Worm (Caenorhabditis elegans) whole organism, L4 larva: ENCODE measurements around the gene daf-14.
A peak's percentile ranks its signal among the peaks of the same experiment; 100 is the strongest.

ENCODE experiments used
- D1046.2 ChIP-seq: fragments of 200-800 bp; sonication (Bioruptor generic); IDR thresholded peaks from 2 replicates; pipeline ENCODE4 v1.3.6; 2022; ENCODE audit warnings: missing genetic modification characterization, missing compliant biosample characterization
- F44E2.7 ChIP-seq: fragments of 200-800 bp; sonication (Bioruptor generic); IDR thresholded peaks from 2 replicates; pipeline ENCODE4 v2.1.2; 2022; ENCODE audit warnings: missing genetic modification characterization, missing compliant biosample characterization
- Y105C5A.15 ChIP-seq: fragments of 200-800 bp; sonication (Bioruptor generic); IDR thresholded peaks from 2 replicates; pipeline ENCODE4 v1.3.6; 2022; ENCODE audit warnings: missing genetic modification characterization, missing compliant biosample characterization
- Y75B8A.6 ChIP-seq: fragments of 200-800 bp; sonication (Bioruptor generic); IDR thresholded peaks from 2 replicates; pipeline ENCODE4 v1.3.6; 2022; ENCODE audit warnings: missing genetic modification reagents, missing genetic modification characterization, missing compliant biosample characterization
- ZK546.5 ChIP-seq, 2 experiments: sonication (generic microtip); optimal IDR thresholded peaks; 2 replicates each; lab custom pipeline; 2017; ENCODE audit warnings: missing biosample characterization in 2 of 2, missing genetic modification characterization in 2 of 2
- aha-1 ChIP-seq: fragments of 150-350 bp; peaks from one replicate; lab custom pipeline; 2014; ENCODE audit warnings: missing biosample characterization, missing genetic modification characterization
- aly-2 ChIP-seq: sonication (generic microtip); optimal IDR thresholded peaks from 2 replicates; lab custom pipeline; 2018; ENCODE audit warnings: missing biosample characterization, missing genetic modification characterization
- arid-1 ChIP-seq: fragments of 200-800 bp; sonication (Bioruptor generic); conservative IDR thresholded peaks from 2 replicates; pipeline ENCODE4 v1.3.6; 2022; ENCODE audit warnings: missing genetic modification reagents, missing genetic modification characterization, missing compliant biosample characterization
- attf-4 ChIP-seq: sonication (generic microtip); optimal IDR thresholded peaks from 3 replicates; lab custom pipeline; 2017; ENCODE audit warnings: missing biosample characterization, missing genetic modification characterization
- ceh-20 ChIP-seq: fragments of 200-800 bp; sonication (Bioruptor generic); IDR thresholded peaks from 2 replicates; pipeline ENCODE4 v1.3.6; 2022; ENCODE audit warnings: missing genetic modification reagents, missing genetic modification characterization, missing compliant biosample characterization
- ceh-62 ChIP-seq: sonication (generic microtip); optimal IDR thresholded peaks from 2 replicates; lab custom pipeline; 2017; ENCODE audit warnings: missing biosample characterization, missing genetic modification characterization
- ceh-82 ChIP-seq: sonication (generic microtip); optimal IDR thresholded peaks from 2 replicates; lab custom pipeline; 2017; ENCODE audit warnings: missing biosample characterization, missing genetic modification characterization
- ces-1 ChIP-seq: fragments of 150-350 bp; sonication (generic microtip); optimal IDR thresholded peaks from 4 replicates; lab custom pipeline; 2014; ENCODE audit warnings: missing biosample characterization, missing genetic modification reagents, missing genetic modification characterization
- daf-12 ChIP-seq: fragments of 150-350 bp; optimal IDR thresholded peaks from 2 replicates; lab custom pipeline; 2014; ENCODE audit warnings: missing biosample characterization, missing genetic modification reagents, missing genetic modification characterization
- daf-8 ChIP-seq: fragments of 200-800 bp; sonication (Bioruptor generic); IDR thresholded peaks from 2 replicates; pipeline ENCODE4 v1.3.6; 2022; ENCODE audit warnings: missing genetic modification characterization, missing compliant biosample characterization
- dmd-8 ChIP-seq: fragments of 200-800 bp; sonication (Bioruptor generic); IDR thresholded peaks from 2 replicates; pipeline ENCODE4 v1.3.6; 2022; ENCODE audit warnings: missing genetic modification characterization, missing compliant biosample characterization
- dmd-9 ChIP-seq: fragments of 200-800 bp; sonication (Bioruptor generic); IDR thresholded peaks from 2 replicates; pipeline ENCODE4 v1.3.6; 2022; ENCODE audit warnings: missing genetic modification reagents, missing genetic modification characterization, missing compliant biosample characterization
- dpl-1 ChIP-seq: fragments of 150-350 bp; optimal IDR thresholded peaks from 2 replicates; lab custom pipeline; 2014; ENCODE audit warnings: missing biosample characterization, missing genetic modification reagents, missing genetic modification characterization
- dve-1 ChIP-seq: sonication (generic microtip); optimal IDR thresholded peaks from 2 replicates; lab custom pipeline; 2017; ENCODE audit warnings: antibody characterized with exemption, mild to moderate bottlenecking, missing genetic modification characterization, missing compliant biosample characterization; ENCODE audit not compliant: insufficient read depth
- egl-27 ChIP-seq: sonication (generic microtip); optimal IDR thresholded peaks from 3 replicates; lab custom pipeline; 2017; ENCODE audit warnings: missing biosample characterization, missing genetic modification reagents, missing genetic modification characterization
- fos-1 ChIP-seq: fragments of 150-350 bp; optimal IDR thresholded peaks from 2 replicates; lab custom pipeline; 2014; ENCODE audit warnings: missing biosample characterization, missing genetic modification characterization
- hlh-11 ChIP-seq: fragments of 200-800 bp; sonication (Bioruptor generic); optimal IDR thresholded peaks from 2 replicates; lab custom pipeline; 2018; ENCODE audit warnings: mild to moderate bottlenecking, missing genetic modification characterization, missing compliant biosample characterization
- hlh-30 ChIP-seq: sonication (generic microtip); optimal IDR thresholded peaks from 2 replicates; lab custom pipeline; 2017; ENCODE audit warnings: antibody characterized with exemption, mild to moderate bottlenecking, missing genetic modification characterization, missing compliant biosample characterization; ENCODE audit not compliant: insufficient read depth
- lim-7 ChIP-seq: fragments of 200-800 bp; sonication (Bioruptor generic); IDR thresholded peaks from 2 replicates; pipeline ENCODE4 v1.3.6; 2022; ENCODE audit warnings: missing genetic modification characterization, missing compliant biosample characterization
- lin-13 ChIP-seq: fragments of 150-350 bp; optimal IDR thresholded peaks from 2 replicates; lab custom pipeline; 2014; ENCODE audit warnings: missing biosample characterization, missing genetic modification reagents, missing genetic modification characterization
- lin-15B ChIP-seq: fragments of 150-350 bp; sonication (generic microtip); optimal IDR thresholded peaks from 3 replicates; lab custom pipeline; 2014; ENCODE audit warnings: missing biosample characterization, missing genetic modification characterization
- lsy-2 ChIP-seq, 2 experiments: fragments of 150-350 bp in 1 of 2; sonication (generic microtip) in 1 of 2; optimal IDR thresholded peaks; 2 replicates each; lab custom pipeline; 2014 to 2017; ENCODE audit warnings: missing biosample characterization in 2 of 2, missing genetic modification characterization in 2 of 2
- madf-9 ChIP-seq: fragments of 200-800 bp; sonication (Bioruptor generic); conservative IDR thresholded peaks from 2 replicates; pipeline ENCODE4 v1.3.6; 2022; ENCODE audit warnings: missing genetic modification reagents, missing genetic modification characterization, missing compliant biosample characterization
- mdl-1 ChIP-seq, 2 experiments: fragments of 150-350 bp in 1 of 2; sonication (generic microtip) in 1 of 2; optimal IDR thresholded peaks; 2 replicates each; lab custom pipeline; 2014 to 2017; ENCODE audit warnings: missing biosample characterization in 2 of 2, missing genetic modification characterization in 2 of 2
- mdt-29 ChIP-seq: fragments of 200-800 bp; sonication (Bioruptor generic); IDR thresholded peaks from 2 replicates; pipeline ENCODE4 v1.3.6; 2022; ENCODE audit warnings: missing genetic modification reagents, missing genetic modification characterization, missing compliant biosample characterization
- mep-1 ChIP-seq: fragments of 150-350 bp; sonication (generic microtip); optimal IDR thresholded peaks from 3 replicates; lab custom pipeline; 2014; ENCODE audit warnings: missing biosample characterization, missing genetic modification characterization
- nhr-11 ChIP-seq: fragments of 150-350 bp; optimal IDR thresholded peaks from 2 replicates; lab custom pipeline; 2014; ENCODE audit warnings: missing biosample characterization, missing genetic modification characterization
- nhr-237 ChIP-seq: sonication (generic microtip); optimal IDR thresholded peaks from 2 replicates; lab custom pipeline; 2017; ENCODE audit warnings: missing biosample characterization, missing genetic modification characterization
- nhr-25 ChIP-seq: sonication (generic microtip); optimal IDR thresholded peaks from 2 replicates; lab custom pipeline; 2017; ENCODE audit warnings: missing genetic modification characterization, mild to moderate bottlenecking, missing compliant biosample characterization, antibody characterized with exemption, moderate library complexity, borderline replicate concordance; ENCODE audit not compliant: insufficient read depth
- nhr-28 ChIP-seq: fragments of 150-350 bp; optimal IDR thresholded peaks from 2 replicates; lab custom pipeline; 2014; ENCODE audit warnings: missing biosample characterization, missing genetic modification characterization
- nhr-42 ChIP-seq: fragments of 200-800 bp; sonication (Bioruptor generic); IDR thresholded peaks from 2 replicates; pipeline ENCODE4 v1.3.6; 2022; ENCODE audit warnings: missing genetic modification characterization, missing compliant biosample characterization
- nhr-48 ChIP-seq: sonication (generic microtip); optimal IDR thresholded peaks from 2 replicates; lab custom pipeline; 2016; ENCODE audit warnings: mild to moderate bottlenecking, missing genetic modification characterization, missing compliant biosample characterization
- nhr-76 ChIP-seq: fragments of 150-350 bp; optimal IDR thresholded peaks from 2 replicates; lab custom pipeline; 2014; ENCODE audit warnings: missing biosample characterization, missing genetic modification characterization
- nhr-77 ChIP-seq: fragments of 150-350 bp; optimal IDR thresholded peaks from 2 replicates; lab custom pipeline; 2014; ENCODE audit warnings: missing biosample characterization, missing genetic modification characterization
- pqm-1 ChIP-seq: sonication (generic microtip); optimal IDR thresholded peaks from 2 replicates; lab custom pipeline; 2017; ENCODE audit warnings: missing biosample characterization, missing genetic modification characterization
- saeg-2 ChIP-seq: fragments of 200-800 bp; sonication (Bioruptor generic); IDR thresholded peaks from 2 replicates; pipeline ENCODE4 v1.3.6; 2022; ENCODE audit warnings: missing genetic modification reagents, missing genetic modification characterization, missing compliant biosample characterization
- skn-1 ChIP-seq: fragments of 150-350 bp; optimal IDR thresholded peaks from 2 replicates; lab custom pipeline; 2014; ENCODE audit warnings: missing biosample characterization, missing genetic modification characterization
- snpc-1.2 ChIP-seq: fragments of 200-800 bp; sonication (Bioruptor generic); IDR thresholded peaks from 2 replicates; pipeline ENCODE4 v1.3.6; 2022; ENCODE audit warnings: missing genetic modification reagents, missing genetic modification characterization, missing compliant biosample characterization
- spr-1 ChIP-seq: sonication (generic microtip); optimal IDR thresholded peaks from 2 replicates; lab custom pipeline; 2016; ENCODE audit warnings: mild to moderate bottlenecking, missing genetic modification characterization, missing compliant biosample characterization
- unc-130 ChIP-seq: sonication (generic microtip); optimal IDR thresholded peaks from 2 replicates; lab custom pipeline; 2016; ENCODE audit warnings: missing genetic modification reagents, missing genetic modification characterization, missing compliant biosample characterization
- unc-39 ChIP-seq: sonication (generic microtip); optimal IDR thresholded peaks from 2 replicates; lab custom pipeline; 2017; ENCODE audit warnings: missing biosample characterization, missing genetic modification characterization
- unc-62 ChIP-seq, 3 experiments: fragments of 150-350 bp in 1 of 3; sonication (generic microtip); optimal IDR thresholded peaks in 2 of 3; peaks in 1 of 3; 1 replicate in 1 of 3; 2 replicates in 2 of 3; lab custom pipeline; 2014 to 2017; ENCODE audit warnings: missing biosample characterization in 3 of 3, missing genetic modification characterization in 3 of 3, missing genetic modification reagents in 3 of 3, missing genotype in 1 of 3
- vab-7 ChIP-seq: fragments of 200-800 bp; sonication (Bioruptor generic); IDR thresholded peaks from 2 replicates; pipeline ENCODE4 v1.3.6; 2022; ENCODE audit warnings: missing genetic modification reagents, missing genetic modification characterization, missing compliant biosample characterization
- zfp-2 ChIP-seq: sonication (generic microtip); optimal IDR thresholded peaks from 2 replicates; lab custom pipeline; 2016; ENCODE audit warnings: mild to moderate bottlenecking, missing genetic modification characterization, missing compliant biosample characterization
- zfp-3 ChIP-seq: fragments of 200-800 bp; sonication (Bioruptor generic); conservative IDR thresholded peaks from 2 replicates; pipeline ENCODE4 v1.3.6; 2022; ENCODE audit warnings: missing genetic modification reagents, missing genetic modification characterization, missing compliant biosample characterization
- zip-11 ChIP-seq: fragments of 200-800 bp; sonication (Bioruptor generic); IDR thresholded peaks from 2 replicates; pipeline ENCODE4 v1.3.6; 2022; ENCODE audit warnings: missing genetic modification characterization, missing compliant biosample characterization
- ztf-7 ChIP-seq: fragments of 150-350 bp; optimal IDR thresholded peaks from 2 replicates; lab custom pipeline; 2014; ENCODE audit warnings: missing biosample characterization, missing genetic modification characterization

Gene daf-14

DNA sequence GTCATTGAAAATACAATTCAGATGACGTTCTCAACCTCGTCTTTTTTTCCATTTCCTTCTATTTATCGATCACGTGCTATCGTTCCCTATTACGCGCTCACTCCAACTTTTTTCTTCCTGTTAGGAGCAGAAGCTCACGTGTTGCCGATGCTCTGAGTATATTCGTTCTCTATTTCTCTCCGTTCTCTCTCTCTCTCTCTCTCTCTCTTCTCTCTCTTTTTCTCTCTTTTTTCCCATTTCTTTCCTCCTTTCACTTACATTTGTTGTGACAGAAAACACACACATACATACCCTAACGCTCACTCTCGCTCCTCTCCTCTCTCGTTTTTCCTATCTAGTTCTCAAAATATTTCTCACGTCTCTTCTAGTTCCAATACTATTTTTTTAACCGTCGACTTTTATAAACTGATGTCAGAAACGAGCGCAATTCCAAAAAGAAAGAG is 1.9 kb downstream of the daf-14 start (continued):
- 0 out of 2 replicates have a peak, but pooled peaks have one; percentile 26 for TF ChIP-seq Y75B8A.6 (GFP tag; lab: Robert Waterston, UW)
- no peak for TF ChIP-seq zfp-2 (tag; lab: Kevin White, UChicago)
- no peak for TF ChIP-seq ceh-82 (tag; lab: Kevin White, UChicago)
- no peak for TF ChIP-seq egl-27
- no peak for TF ChIP-seq snpc-1.2 (GFP tag; lab: Robert Waterston, UW)
- TF ChIP-seq pqm-1 (tag; lab: Kevin White, UChicago) = peak; percentile 70
- TF ChIP-seq daf-12 (tag; lab: Kevin White, UChicago) = no peak
- TF ChIP-seq lsy-2 (tag; optimal IDR thresholded peaks at IDR 0.05; lab: Kevin White, UChicago) = peak; percentile 80 to 87
- peak; percentile 98 for TF ChIP-seq hlh-30 (tag; lab: Kevin White, UChicago)
- TF ChIP-seq spr-1 (tag; lab: Kevin White, UChicago) = peak; percentile 73
- no peak for TF ChIP-seq ztf-7 (tag; lab: Kevin White, UChicago)
- no peak for TF ChIP-seq attf-4 (tag; lab: Kevin White, UChicago)
- TF ChIP-seq aly-2 (tag; lab: Kevin White, UChicago) = no peak
- TF ChIP-seq nhr-77 = peak; percentile 82
- peak; percentile 71 to 99 for TF ChIP-seq mdl-1 (tag; optimal IDR thresholded peaks at IDR 0.05; lab: Kevin White, UChicago)
- TF ChIP-seq F44E2.7 = no peak
- TF ChIP-seq unc-39 (tag; lab: Kevin White, UChicago) = no peak
- TF ChIP-seq ZK546.5 (tag; optimal IDR thresholded peaks at IDR 0.05; lab: Kevin White, UChicago) = peak in 1 of 2 experiments; percentile 10
- TF ChIP-seq dmd-8 (GFP tag; lab: Robert Waterston, UW) = no peak
- peak; percentile 37 for TF ChIP-seq nhr-25
- TF ChIP-seq lin-15B (tag; lab: Kevin White, UChicago) = no peak
- 0 out of 2 replicates have a peak, but pooled peaks have one; percentile 12 for TF ChIP-seq Y105C5A.15 (GFP tag; lab: Robert Waterston, UW)
- 0 out of 2 replicates have a peak, but pooled peaks have one; percentile 56 for TF ChIP-seq saeg-2 (GFP tag; lab: Robert Waterston, UW)
- peak; percentile 96 for TF ChIP-seq nhr-11 (tag; lab: Kevin White, UChicago)
- no peak for TF ChIP-seq D1046.2 (GFP tag; lab: Robert Waterston, UW)
- TF ChIP-seq nhr-42 = no peak
- TF ChIP-seq fos-1 (tag; lab: Kevin White, UChicago) = peak; percentile 16
- TF ChIP-seq hlh-11 = peak; percentile 96
- TF ChIP-seq mep-1 = peak; percentile 92
- peak; percentile 90 for TF ChIP-seq nhr-28 (tag; lab: Kevin White, UChicago)
- peak; percentile 95 for TF ChIP-seq dve-1
- no peak for TF ChIP-seq arid-1 (GFP tag; lab: Robert Waterston, UW)
- peak; percentile 56 for TF ChIP-seq lin-13 (GFP tag; lab: Kevin White, UChicago)
- no peak for TF ChIP-seq daf-8 (GFP tag; lab: Robert Waterston, UW)
- TF ChIP-seq vab-7 (GFP tag; lab: Robert Waterston, UW) = 0 out of 2 replicates have a peak, but pooled peaks have one; percentile 39
- TF ChIP-seq madf-9 = no peak
- TF ChIP-seq zip-11 (GFP tag; lab: Robert Waterston, UW) = no peak
- TF ChIP-seq lim-7 (GFP tag; lab: Robert Waterston, UW) = no peak
- TF ChIP-seq aha-1 = peak; percentile 99
- TF ChIP-seq ces-1 (GFP tag; lab: Kevin White, UChicago) = no peak
- no peak for TF ChIP-seq ceh-62 (tag; lab: Kevin White, UChicago)
- TF ChIP-seq dpl-1 = peak; percentile 61
- TF ChIP-seq zfp-3 (GFP tag; lab: Robert Waterston, UW) = 0 out of 2 replicates have a peak, but pooled peaks have one; percentile 50
- no peak for TF ChIP-seq dmd-9 (GFP tag; lab: Robert Waterston, UW)
- no peak for TF ChIP-seq nhr-237
- TF ChIP-seq nhr-48 (tag; lab: Kevin White, UChicago) = peak; percentile 92
- TF ChIP-seq nhr-76 (tag; lab: Kevin White, UChicago) = no peak
- no peak for TF ChIP-seq skn-1 (tag; lab: Kevin White, UChicago)
- 0 out of 2 replicates have a peak, but pooled peaks have one; percentile 73 for TF ChIP-seq mdt-29 (GFP tag; lab: Robert Waterston, UW)
- no peak for TF ChIP-seq unc-130 (GFP tag; lab: Kevin White, UChicago)
- peak; percentile 93 for TF ChIP-seq ceh-20 (GFP tag; lab: Robert Waterston, UW)
- TF ChIP-seq unc-62 (GFP tag; optimal IDR thresholded peaks at IDR 0.05 in 1 of 2; lab: Kevin White, UChicago) = peak in 1 of 2 experiments; percentile 100
- no peak for TF ChIP-seq unc-62 (tag; optimal IDR thresholded peaks at IDR 0.05; lab: Kevin White, UChicago)
